Fruit fly (Drosophila melanogaster) whole organism, embryonic: Measurements from ENCODE around the gene CG9107.
A peak's percentile ranks its signal among the peaks of the same experiment; 100 is the strongest.

Source experiments
- Antp ChIP-seq: fragments of 200-800 bp; sonication (Bioruptor generic); optimal IDR thresholded peaks from 3 replicates; lab custom pipeline; 2016; ENCODE audit warnings: missing biosample characterization, missing genetic modification characterization
- Blimp-1 ChIP-seq: fragments of 200-800 bp; sonication (Bioruptor generic); optimal IDR thresholded peaks from 3 replicates; lab custom pipeline; 2018; ENCODE audit warnings: missing biosample characterization, missing genetic modification characterization, mild to moderate bottlenecking, moderate library complexity, missing genetic modification reagents
- CG10321 ChIP-seq: fragments of 200-800 bp; sonication (Bioruptor generic); IDR thresholded peaks from 2 replicates; pipeline ENCODE4 v1.3.6; 2022; ENCODE audit warnings: missing biosample characterization, missing genetic modification characterization
- CG11723 ChIP-seq: fragments of 200-800 bp; sonication (Bioruptor generic); optimal IDR thresholded peaks from 2 replicates; lab custom pipeline; 2017; ENCODE audit warnings: missing biosample characterization, mild to moderate bottlenecking, missing genetic modification characterization
- CG12071 ChIP-seq: fragments of 200-800 bp; sonication (Bioruptor generic); optimal IDR thresholded peaks from 3 replicates; lab custom pipeline; 2018; ENCODE audit warnings: missing biosample characterization, mild to moderate bottlenecking, missing genetic modification characterization
- CG13123 ChIP-seq: fragments of 200-800 bp; sonication (Bioruptor generic); optimal IDR thresholded peaks from 2 replicates; lab custom pipeline; 2016; ENCODE audit warnings: missing biosample characterization, missing genetic modification characterization
- CG14050 ChIP-seq: fragments of 200-800 bp; sonication (Bioruptor generic); IDR thresholded peaks from 3 replicates; pipeline ENCODE4 v1.3.6; 2022; ENCODE audit warnings: missing biosample characterization, missing genetic modification characterization
- CG17612 ChIP-seq: fragments of 200-800 bp; sonication (Bioruptor generic); IDR thresholded peaks from 2 replicates; pipeline ENCODE4 v1.3.6; 2022; ENCODE audit warnings: missing biosample characterization, missing genetic modification characterization
- CG2678 ChIP-seq: fragments of 200-800 bp; sonication (Bioruptor generic); optimal IDR thresholded peaks from 3 replicates; lab custom pipeline; 2019; ENCODE audit warnings: missing biosample characterization, mild to moderate bottlenecking, missing genetic modification characterization, moderate library complexity
- CG31224 ChIP-seq: fragments of 200-800 bp; sonication (Bioruptor generic); IDR thresholded peaks from 2 replicates; pipeline ENCODE4 v1.3.6; 2022; ENCODE audit warnings: missing biosample characterization, missing genetic modification characterization
- CG3163 ChIP-seq: fragments of 200-800 bp; sonication (Bioruptor generic); optimal IDR thresholded peaks from 3 replicates; lab custom pipeline; 2016; ENCODE audit warnings: missing biosample characterization, missing genetic modification characterization
- CG33213 ChIP-seq: fragments of 200-800 bp; sonication (Bioruptor generic); optimal IDR thresholded peaks from 3 replicates; lab custom pipeline; 2016; ENCODE audit warnings: missing biosample characterization, missing genetic modification characterization
- CG7745 ChIP-seq: fragments of 200-800 bp; sonication (Bioruptor generic); optimal IDR thresholded peaks from 2 replicates; lab custom pipeline; 2018; ENCODE audit warnings: missing biosample characterization, mild to moderate bottlenecking, missing genetic modification characterization, moderate library complexity
- CG8359 ChIP-seq: fragments of 200-800 bp; sonication (Bioruptor generic); optimal IDR thresholded peaks from 2 replicates; lab custom pipeline; 2017; ENCODE audit warnings: missing biosample characterization, mild to moderate bottlenecking, missing genetic modification characterization, borderline replicate concordance
- CG9727 ChIP-seq: fragments of 200-800 bp; sonication (Bioruptor generic); optimal IDR thresholded peaks from 3 replicates; lab custom pipeline; 2017; ENCODE audit warnings: missing biosample characterization, mild to moderate bottlenecking, missing genetic modification characterization
- CG9932 ChIP-seq: fragments of 200-800 bp; sonication (Bioruptor generic); IDR thresholded peaks from 2 replicates; pipeline ENCODE4 v1.3.6; 2022; ENCODE audit warnings: missing biosample characterization, missing genetic modification characterization
- CTCF ChIP-seq: fragments of 200-800 bp; sonication (Bioruptor generic); optimal IDR thresholded peaks from 2 replicates; lab custom pipeline; 2017; ENCODE audit warnings: missing biosample characterization, mild to moderate bottlenecking, missing genetic modification characterization, moderate library complexity
- D19A ChIP-seq: fragments of 200-800 bp; optimal IDR thresholded peaks from 3 replicates; lab custom pipeline; 2019; ENCODE audit warnings: missing biosample characterization, mild to moderate bottlenecking, missing genetic modification characterization, moderate library complexity
- Dek ChIP-seq: fragments of 200-800 bp; sonication (Bioruptor generic); optimal IDR thresholded peaks from 3 replicates; lab custom pipeline; 2019; ENCODE audit warnings: missing biosample characterization, mild to moderate bottlenecking, missing genetic modification characterization, moderate library complexity
- Dfd ChIP-seq, 2 experiments: fragments of >200 bp; optimal IDR thresholded peaks; 2 replicates each; lab custom pipeline; 2017; ENCODE audit warnings: missing biosample characterization in 2 of 2, missing genetic modification characterization in 2 of 2
- Dref ChIP-seq: fragments of 200-800 bp; sonication (Bioruptor generic); IDR thresholded peaks from 2 replicates; pipeline ENCODE4 v1.3.6; 2022; ENCODE audit warnings: missing biosample characterization, missing genetic modification characterization
- Fer2 ChIP-seq: fragments of 200-800 bp; sonication (Bioruptor generic); optimal IDR thresholded peaks from 2 replicates; lab custom pipeline; 2018; ENCODE audit warnings: missing biosample characterization, mild to moderate bottlenecking, missing genetic modification characterization, moderate library complexity
- HLH54F ChIP-seq: fragments of 200-800 bp; sonication (Bioruptor generic); optimal IDR thresholded peaks from 3 replicates; lab custom pipeline; 2016; ENCODE audit warnings: missing biosample characterization, missing genetic modification characterization
- Hr39 ChIP-seq: fragments of >200 bp; optimal IDR thresholded peaks from 2 replicates; lab custom pipeline; 2017
- Kr ChIP-seq: fragments of 200-800 bp; sonication (Bioruptor generic); optimal IDR thresholded peaks from 2 replicates; lab custom pipeline; 2017; ENCODE audit warnings: missing biosample characterization, mild to moderate bottlenecking, missing genetic modification characterization
- Lhr ChIP-seq: fragments of 200-800 bp; sonication (Bioruptor generic); optimal IDR thresholded peaks from 3 replicates; lab custom pipeline; 2017; ENCODE audit warnings: mild to moderate bottlenecking, missing biosample characterization, missing genetic modification reagents, missing genetic modification characterization
- NC2α ChIP-seq: fragments of 200-800 bp; sonication (Bioruptor generic); optimal IDR thresholded peaks from 2 replicates; lab custom pipeline; 2016; ENCODE audit warnings: missing biosample characterization, missing genetic modification characterization
- Opbp ChIP-seq: fragments of 200-800 bp; sonication (Bioruptor generic); IDR thresholded peaks from 3 replicates; pipeline ENCODE4 v1.3.6; 2022; ENCODE audit warnings: missing biosample characterization, missing genetic modification characterization; ENCODE audit not compliant: partially characterized antibody
- Ptx1 ChIP-seq: fragments of 200-800 bp; sonication (Bioruptor generic); IDR thresholded peaks from 2 replicates; pipeline ENCODE4 v1.3.6; 2022; ENCODE audit warnings: missing biosample characterization, missing genetic modification characterization
- Ravus ChIP-seq: fragments of 200-800 bp; sonication (Bioruptor generic); IDR thresholded peaks from 2 replicates; pipeline ENCODE4 v1.3.6; 2022; ENCODE audit warnings: missing biosample characterization, missing genetic modification characterization
- Rfx ChIP-seq: fragments of 200-800 bp; sonication (Bioruptor generic); IDR thresholded peaks from 2 replicates; pipeline ENCODE4 v1.3.6; 2022; ENCODE audit warnings: missing biosample characterization, missing genetic modification characterization
- Six4 ChIP-seq: fragments of 200-800 bp; sonication (Bioruptor generic); optimal IDR thresholded peaks from 2 replicates; lab custom pipeline; 2016; ENCODE audit warnings: missing biosample characterization, missing genetic modification characterization
- Sox102F ChIP-seq: fragments of 200-800 bp; sonication (Bioruptor generic); optimal IDR thresholded peaks from 2 replicates; lab custom pipeline; 2018; ENCODE audit warnings: missing biosample characterization, mild to moderate bottlenecking, missing genetic modification characterization, moderate library complexity
- Usf ChIP-seq: fragments of 200-800 bp; sonication (Bioruptor generic); optimal IDR thresholded peaks from 2 replicates; lab custom pipeline; 2017; ENCODE audit warnings: missing genotype, missing biosample characterization, missing genetic modification characterization
- YL-1 ChIP-seq: fragments of 200-800 bp; sonication (Bioruptor generic); optimal IDR thresholded peaks from 3 replicates; lab custom pipeline; 2017; ENCODE audit warnings: missing biosample characterization, mild to moderate bottlenecking, missing genetic modification characterization
- abd-A ChIP-seq: fragments of 200-800 bp; sonication (Bioruptor generic); optimal IDR thresholded peaks from 3 replicates; lab custom pipeline; 2019; ENCODE audit warnings: missing biosample characterization, mild to moderate bottlenecking, missing genetic modification characterization, moderate library complexity
- amos ChIP-seq: fragments of 200-800 bp; sonication (Bioruptor generic); IDR thresholded peaks from 2 replicates; pipeline ENCODE4 v1.3.6; 2022; ENCODE audit warnings: missing biosample characterization, missing genetic modification characterization; ENCODE audit not compliant: partially characterized antibody
- aop ChIP-seq: fragments of 200-800 bp; sonication (Bioruptor generic); IDR thresholded peaks from 2 replicates; pipeline ENCODE4 v1.3.6; 2022; ENCODE audit warnings: missing biosample characterization, missing genetic modification characterization
- cas ChIP-seq: fragments of 200-800 bp; sonication (Bioruptor generic); IDR thresholded peaks from 2 replicates; pipeline ENCODE4 v1.3.6; 2022; ENCODE audit warnings: missing biosample characterization, missing genetic modification characterization
- chn ChIP-seq: fragments of 200-800 bp; sonication (Bioruptor generic); optimal IDR thresholded peaks from 2 replicates; lab custom pipeline; 2016; ENCODE audit warnings: missing biosample characterization, missing genetic modification characterization
- dati ChIP-seq: fragments of 200-800 bp; sonication (Bioruptor generic); IDR thresholded peaks from 2 replicates; pipeline ENCODE4 v1.3.6; 2022; ENCODE audit warnings: missing biosample characterization, missing genetic modification characterization
- dmrt11E ChIP-seq: fragments of 200-800 bp; sonication (Bioruptor generic); optimal IDR thresholded peaks from 3 replicates; lab custom pipeline; 2018; ENCODE audit warnings: missing biosample characterization, mild to moderate bottlenecking, missing genetic modification characterization, moderate library complexity
- ems ChIP-seq: fragments of 200-800 bp; sonication (Bioruptor generic); optimal IDR thresholded peaks from 3 replicates; lab custom pipeline; 2016; ENCODE audit warnings: missing biosample characterization, missing genetic modification characterization
- en ChIP-seq: fragments of 200-800 bp; sonication (Bioruptor generic); optimal IDR thresholded peaks from 2 replicates; lab custom pipeline; 2016; ENCODE audit warnings: missing biosample characterization, missing genetic modification characterization
- hb ChIP-seq: fragments of 200-800 bp; sonication (Bioruptor generic); IDR thresholded peaks from 3 replicates; pipeline ENCODE4 v1.3.6; 2022; ENCODE audit warnings: missing biosample characterization, missing genetic modification characterization; ENCODE audit not compliant: partially characterized antibody
- mirr ChIP-seq: fragments of 200-800 bp; sonication (Bioruptor generic); optimal IDR thresholded peaks from 3 replicates; lab custom pipeline; 2018; ENCODE audit warnings: missing biosample characterization, mild to moderate bottlenecking, missing genetic modification characterization
- otp ChIP-seq: fragments of 200-800 bp; sonication (Bioruptor generic); IDR thresholded peaks from 3 replicates; pipeline ENCODE4, ENCODE4 v1.3.6; 2022; ENCODE audit warnings: missing biosample characterization, missing genetic modification characterization
- peb ChIP-seq: fragments of 200-800 bp; sonication (Bioruptor generic); IDR thresholded peaks from 2 replicates; pipeline ENCODE4 v1.3.6; 2022; ENCODE audit warnings: missing biosample characterization, missing genetic modification characterization
- salm ChIP-seq: fragments of 200-800 bp; sonication (Bioruptor generic); optimal IDR thresholded peaks from 2 replicates; lab custom pipeline; 2018; ENCODE audit warnings: missing biosample characterization, mild to moderate bottlenecking, missing genetic modification characterization
- sens-2 ChIP-seq: fragments of 200-800 bp; sonication (Bioruptor generic); IDR thresholded peaks from 2 replicates; pipeline ENCODE4 v1.3.6; 2022; ENCODE audit warnings: missing biosample characterization, missing genetic modification characterization
- sug ChIP-seq: fragments of 200-800 bp; optimal IDR thresholded peaks from 2 replicates; lab custom pipeline; 2019; ENCODE audit warnings: missing biosample characterization, mild to moderate bottlenecking, missing genetic modification characterization, moderate library complexity

Gene CG9107

dm6 chr2L:6019352-6020131 is 4.8 kb downstream of the CG9107 start, which contains the start of gene H2.0 (continued):
- TF ChIP-seq otp (0 out of 3 replicates have a peak, but pooled peaks have one; percentile 49), CG8359 (no peak), CG9727 (GFP tag; lab: Kevin White, UChicago) (peak; percentile 62), Sox102F (no peak), Opbp (no peak), HLH54F (GFP tag; lab: Kevin White, UChicago) (no peak), Lhr (no peak), Ravus (GFP tag; lab: Robert Waterston, UW) (no peak), Ptx1 (0 out of 2 replicates have a peak, but pooled peaks have one; percentile 15), NC2α (GFP tag; lab: Kevin White, UChicago) (no peak), CG14050 (GFP tag; lab: Robert Waterston, UW) (no peak), CG17612 (GFP tag; lab: Robert Waterston, UW) (no peak), Dfd (GFP tag; optimal IDR thresholded peaks at IDR 0.05; lab: Kevin White, UChicago) (no peak), chn (GFP tag; lab: Kevin White, UChicago) (peak; percentile 30), CG2678 (tag; lab: Kevin White, UChicago) (peak; percentile 52), dati (no peak), aop (GFP tag; lab: Robert Waterston, UW) (peak; percentile 73; the same call in 1 of the 2 replicates), CG7745 (no peak), cas (GFP tag; lab: Robert Waterston, UW) (no peak), Fer2 (tag; lab: Kevin White, UChicago) (no peak), Kr (GFP tag; lab: Kevin White, UChicago) (peak; percentile 7), CG33213 (GFP tag; lab: Kevin White, UChicago) (no peak), mirr (no peak), salm (tag; lab: Kevin White, UChicago) (no peak), CG31224 (GFP tag; lab: Robert Waterston, UW) (0 out of 2 replicates have a peak, but pooled peaks have one; percentile 26), CG12071 (GFP tag; lab: Kevin White, UChicago) (no peak), CTCF (GFP tag; lab: Kevin White, UChicago) (no peak), dmrt11E (tag; lab: Kevin White, UChicago) (peak; percentile 68), YL-1 (no peak), CG10321 (peak; percentile 56; the same call in 1 of the 2 replicates), CG13123 (no peak), Six4 (GFP tag; lab: Kevin White, UChicago) (no peak), peb (no peak), sug (no peak), en (GFP tag; lab: Kevin White, UChicago) (no peak), abd-A (tag; lab: Kevin White, UChicago) (peak; percentile 52), Dref (GFP tag; lab: Robert Waterston, UW) (no peak), D19A (tag; lab: Kevin White, UChicago) (peak; percentile 35), Antp (no peak), Usf (GFP tag; lab: Kevin White, UChicago) (no peak), ems (no peak), amos (GFP tag; lab: Robert Waterston, UW) (no peak), CG9932 (no peak), Hr39 (lab: Kevin White, UChicago) (no peak), Rfx (0 out of 2 replicates have a peak, but pooled peaks have one; percentile 11), CG3163 (GFP tag; lab: Kevin White, UChicago) (no peak), CG11723 (GFP tag; lab: Kevin White, UChicago) (no peak), sens-2 (GFP tag; lab: Robert Waterston, UW) (no peak), Dek (no peak), Blimp-1 (GFP tag; lab: Kevin White, UChicago) (no peak), hb (GFP tag; lab: Robert Waterston, UW) (no peak)
